Worm (Caenorhabditis elegans) whole organism, L4 larva: ENCODE measurements around the gene H25K10.2.
"Not testable (repeated sequence)": the region's sequence is repeated elsewhere in the genome, so short reads cannot be mapped to it uniquely, and the experiment has no call there.

Experiments
- fkh-10 ChIP-seq: fragments of 150-350 bp; optimal IDR thresholded peaks from 2 replicates; lab custom pipeline; 2014; ENCODE audit warnings: missing biosample characterization, missing genetic modification reagents, missing genetic modification characterization
- ztf-11 ChIP-seq: fragments of 150-350 bp; optimal IDR thresholded peaks from 2 replicates; lab custom pipeline; 2014; ENCODE audit warnings: missing biosample characterization, missing genetic modification characterization

ce11 chrIV:16172112-16172511 is 38.7 kb downstream of the H25K10.2 start:
- TF ChIP-seq fkh-10 (GFP tag; lab: Kevin White, UChicago); ztf-11: not testable (repeated sequence)
